Worm (Caenorhabditis elegans) whole organism, mixed stage, embryonic: ENCODE data around the gene sbt-1.

Experiments
- M03D4.4 ChIP-seq: sonication (generic microtip); optimal IDR thresholded peaks from 2 replicates; lab custom pipeline; 2017; ENCODE audit warnings: mild to moderate bottlenecking, missing genetic modification characterization, missing compliant biosample characterization
- bed-3 ChIP-seq: fragments of 200-800 bp; sonication (Bioruptor generic); optimal IDR thresholded peaks from 3 replicates; lab custom pipeline; 2018; ENCODE audit warnings: mild to moderate bottlenecking, missing genetic modification characterization, moderate library complexity, missing compliant biosample characterization
- blmp-1 ChIP-seq: fragments of 150-350 bp; optimal IDR thresholded peaks from 2 replicates; lab custom pipeline; 2014; ENCODE audit warnings: missing biosample characterization, missing genetic modification characterization
- ceh-39 ChIP-seq: fragments of 150-350 bp; optimal IDR thresholded peaks from 2 replicates; lab custom pipeline; 2014; ENCODE audit warnings: missing biosample characterization, missing genetic modification characterization
- ceh-43 ChIP-seq: fragments of 200-800 bp; sonication (Bioruptor generic); optimal IDR thresholded peaks from 2 replicates; lab custom pipeline; 2018; ENCODE audit warnings: mild to moderate bottlenecking, missing genetic modification characterization, moderate library complexity, missing compliant biosample characterization
- ceh-83 ChIP-seq: fragments of 200-800 bp; sonication (Bioruptor generic); optimal IDR thresholded peaks from 2 replicates; lab custom pipeline; 2018; ENCODE audit warnings: mild to moderate bottlenecking, missing genetic modification characterization, missing compliant biosample characterization
- ces-1 ChIP-seq: fragments of 150-350 bp; optimal IDR thresholded peaks from 2 replicates; lab custom pipeline; 2014; ENCODE audit warnings: missing biosample characterization, missing genetic modification reagents, missing genetic modification characterization
- cnd-1 ChIP-seq: fragments of 200-800 bp; sonication (Bioruptor generic); optimal IDR thresholded peaks from 2 replicates; lab custom pipeline; 2018; ENCODE audit warnings: mild to moderate bottlenecking, missing genetic modification characterization, missing compliant biosample characterization
- drap-1 ChIP-seq: fragments of 200-800 bp; sonication (Bioruptor generic); optimal IDR thresholded peaks from 3 replicates; lab custom pipeline; 2018; ENCODE audit warnings: mild to moderate bottlenecking, missing genetic modification characterization, missing compliant biosample characterization
- elt-1 ChIP-seq: sonication (generic microtip); optimal IDR thresholded peaks from 2 replicates; lab custom pipeline; 2017; ENCODE audit warnings: missing genetic modification characterization, mild to moderate bottlenecking, missing compliant biosample characterization, antibody characterized with exemption, moderate library complexity, borderline replicate concordance; ENCODE audit not compliant: insufficient read depth
- elt-3 ChIP-seq: fragments of 150-350 bp; optimal IDR thresholded peaks from 2 replicates; lab custom pipeline; 2014; ENCODE audit warnings: missing biosample characterization, missing genetic modification characterization
- flh-1 ChIP-seq: fragments of 200-800 bp; sonication (Bioruptor generic); optimal IDR thresholded peaks from 2 replicates; lab custom pipeline; 2018; ENCODE audit warnings: mild to moderate bottlenecking, missing genetic modification characterization, moderate library complexity, missing compliant biosample characterization
- ham-2 ChIP-seq: fragments of 200-800 bp; sonication (Bioruptor generic); optimal IDR thresholded peaks from 2 replicates; lab custom pipeline; 2018; ENCODE audit warnings: mild to moderate bottlenecking, missing genetic modification characterization, missing compliant biosample characterization
- hlh-1 ChIP-seq: fragments of 150-350 bp; optimal IDR thresholded peaks from 2 replicates; lab custom pipeline; 2014; ENCODE audit warnings: missing biosample characterization, missing genetic modification reagents, missing genetic modification characterization
- lin-13 ChIP-seq: fragments of 150-350 bp; optimal IDR thresholded peaks from 2 replicates; lab custom pipeline; 2014; ENCODE audit warnings: missing biosample characterization, missing genetic modification characterization
- lin-32 ChIP-seq: fragments of 200-800 bp; sonication (Bioruptor generic); optimal IDR thresholded peaks from 2 replicates; lab custom pipeline; 2018; ENCODE audit warnings: mild to moderate bottlenecking, missing genetic modification characterization, missing compliant biosample characterization
- lsy-2 ChIP-seq: fragments of 150-350 bp; optimal IDR thresholded peaks from 2 replicates; lab custom pipeline; 2014; ENCODE audit warnings: missing biosample characterization, missing genetic modification characterization
- mab-5 ChIP-seq: fragments of 150-350 bp; optimal IDR thresholded peaks from 2 replicates; lab custom pipeline; 2014; ENCODE audit warnings: missing biosample characterization, missing genetic modification characterization
- mep-1 ChIP-seq: fragments of 150-350 bp; optimal IDR thresholded peaks from 2 replicates; lab custom pipeline; 2017; ENCODE audit warnings: missing biosample characterization, missing genetic modification reagents, missing genetic modification characterization, inconsistent platforms
- mls-2 ChIP-seq: sonication (generic microtip); optimal IDR thresholded peaks from 2 replicates; lab custom pipeline; 2016; ENCODE audit warnings: mild to moderate bottlenecking, missing genetic modification characterization, moderate library complexity, missing compliant biosample characterization
- nhr-12 ChIP-seq: fragments of 150-350 bp; optimal IDR thresholded peaks from 2 replicates; lab custom pipeline; 2014; ENCODE audit warnings: missing biosample characterization, missing genetic modification characterization
- nhr-2 ChIP-seq: fragments of 150-350 bp; optimal IDR thresholded peaks from 2 replicates; lab custom pipeline; 2014; ENCODE audit warnings: missing biosample characterization, missing genetic modification characterization
- nhr-28 ChIP-seq: fragments of 150-350 bp; optimal IDR thresholded peaks from 2 replicates; lab custom pipeline; 2014; ENCODE audit warnings: missing biosample characterization, missing genetic modification characterization
- nhr-76 ChIP-seq: sonication (generic microtip); optimal IDR thresholded peaks from 2 replicates; lab custom pipeline; 2017; ENCODE audit warnings: missing biosample characterization, missing genetic modification characterization
- pha-4 ChIP-seq: fragments of 150-350 bp; optimal IDR thresholded peaks from 2 replicates; lab custom pipeline; 2018; ENCODE audit warnings: missing biosample characterization, missing genetic modification reagents, missing genetic modification characterization
- sem-2 ChIP-seq: fragments of 200-800 bp; sonication (Bioruptor generic); optimal IDR thresholded peaks from 2 replicates; lab custom pipeline; 2018; ENCODE audit warnings: mild to moderate bottlenecking, missing genetic modification characterization, missing compliant biosample characterization
- snpc-4 ChIP-seq: fragments of 150-350 bp; optimal IDR thresholded peaks from 2 replicates; lab custom pipeline; 2014; ENCODE audit warnings: missing biosample characterization, missing genetic modification characterization
- sptf-1 ChIP-seq: sonication (generic microtip); optimal IDR thresholded peaks from 2 replicates; lab custom pipeline; 2017; ENCODE audit warnings: mild to moderate bottlenecking, missing genetic modification characterization, moderate library complexity, missing compliant biosample characterization
- tbx-8 ChIP-seq: fragments of 200-800 bp; sonication (Bioruptor generic); optimal IDR thresholded peaks from 2 replicates; lab custom pipeline; 2018; ENCODE audit warnings: mild to moderate bottlenecking, missing genetic modification characterization, moderate library complexity, missing compliant biosample characterization
- unc-120 ChIP-seq: sonication (generic microtip); optimal IDR thresholded peaks from 2 replicates; lab custom pipeline; 2017; ENCODE audit warnings: missing genetic modification characterization, missing compliant biosample characterization; ENCODE audit not compliant: poor library complexity, severe bottlenecking
- unc-39 ChIP-seq: fragments of 150-350 bp; optimal IDR thresholded peaks from 2 replicates; lab custom pipeline; 2014; ENCODE audit warnings: missing biosample characterization, missing genetic modification characterization
- unc-62 ChIP-seq: fragments of 150-350 bp; optimal IDR thresholded peaks from 2 replicates; lab custom pipeline; 2014; ENCODE audit warnings: missing biosample characterization, missing genetic modification reagents, missing genetic modification characterization
- zip-8 ChIP-seq: fragments of 150-350 bp; optimal IDR thresholded peaks from 2 replicates; lab custom pipeline; 2014; ENCODE audit warnings: missing biosample characterization, missing genetic modification characterization

Gene sbt-1

ce11 chrV:20851847-20852386 lies 23.2 kb upstream of the sbt-1 start, which contains the start of gene ndua-1:
Gene ndua-1, minus strand, starts transcription at chrV:20851897.
- no peak for TF ChIP-seq ceh-83 (GFP tag; lab: Kevin White, UChicago)
- TF ChIP-seq ces-1: peak; percentile 84
- no peak for TF ChIP-seq zip-8 (tag; lab: Kevin White, UChicago)
- no peak for TF ChIP-seq unc-39 (tag; lab: Kevin White, UChicago)
- no peak for TF ChIP-seq flh-1 (GFP tag; lab: Kevin White, UChicago)
- TF ChIP-seq sem-2 (GFP tag; lab: Kevin White, UChicago): no peak
- TF ChIP-seq snpc-4 (tag; lab: Kevin White, UChicago): no peak
- TF ChIP-seq ham-2 (GFP tag; lab: Kevin White, UChicago): no peak
- no peak for TF ChIP-seq nhr-28
- no peak for TF ChIP-seq ceh-43 (GFP tag; lab: Kevin White, UChicago)
- TF ChIP-seq elt-1 (tag; lab: Kevin White, UChicago): no peak
- TF ChIP-seq unc-62: no peak
- no peak for TF ChIP-seq M03D4.4
- TF ChIP-seq mls-2 (tag; lab: Kevin White, UChicago): no peak
- TF ChIP-seq lin-13 (tag; lab: Kevin White, UChicago): no peak
- peak; percentile 47 for TF ChIP-seq sptf-1 (tag; lab: Kevin White, UChicago)
- TF ChIP-seq lin-32: no peak
- TF ChIP-seq nhr-2 (tag; lab: Kevin White, UChicago): peak; percentile 7
- peak; percentile 60 for TF ChIP-seq mep-1 (tag; lab: Kevin White, UChicago)
- TF ChIP-seq bed-3 (GFP tag; lab: Kevin White, UChicago): no peak
- TF ChIP-seq cnd-1 (tag; lab: Kevin White, UChicago): no peak
- peak; percentile 54 for TF ChIP-seq lsy-2 (tag; lab: Kevin White, UChicago)
- no peak for TF ChIP-seq blmp-1 (tag; lab: Kevin White, UChicago)
- TF ChIP-seq drap-1 (GFP tag; lab: Kevin White, UChicago): no peak
- peak; percentile 72 for TF ChIP-seq unc-120 (tag; lab: Kevin White, UChicago)
- TF ChIP-seq mab-5 (tag; lab: Kevin White, UChicago): no peak
- TF ChIP-seq nhr-12: no peak
- TF ChIP-seq pha-4 (tag; lab: Kevin White, UChicago): peak; percentile 25
- no peak for TF ChIP-seq ceh-39 (tag; lab: Kevin White, UChicago)
- TF ChIP-seq elt-3: no peak
- no peak for TF ChIP-seq nhr-76 (tag; lab: Kevin White, UChicago)
- no peak for TF ChIP-seq tbx-8 (GFP tag; lab: Kevin White, UChicago)
- no peak for TF ChIP-seq hlh-1

DNA sequence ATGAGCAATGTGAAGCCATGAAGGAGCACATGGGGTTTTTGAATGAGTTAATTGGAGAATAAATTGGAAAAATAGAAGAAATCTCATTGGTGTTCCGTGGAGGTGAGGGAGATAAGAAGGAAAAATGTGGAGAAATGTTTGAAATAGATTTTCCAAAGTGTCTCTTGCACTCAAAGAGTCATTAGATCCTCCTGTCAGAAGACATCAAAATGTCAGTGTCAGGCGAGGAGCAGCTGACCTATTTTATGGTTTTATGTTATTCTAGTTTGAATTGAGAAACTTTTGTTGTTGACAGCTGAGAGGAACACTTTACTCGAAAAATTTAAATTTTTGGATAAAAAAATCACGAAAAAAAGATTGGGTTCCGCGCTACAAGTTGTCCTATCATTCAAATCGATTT lies 21.9 kb upstream of the sbt-1 start, which contains the start of gene clec-264:
Gene clec-264, minus strand, starts transcription at position 122 of the 400 bp plus-strand sequence.
- no peak for TF ChIP-seq unc-39 (tag; lab: Kevin White, UChicago)
- peak; percentile 77 for TF ChIP-seq hlh-1
- TF ChIP-seq unc-62: peak; percentile 72
- no peak for TF ChIP-seq tbx-8 (GFP tag; lab: Kevin White, UChicago)
- no peak for TF ChIP-seq ceh-43 (GFP tag; lab: Kevin White, UChicago)

ce11 chrV:20847743-20848229 lies 19.1 kb upstream of the sbt-1 start:
- no peak for TF ChIP-seq cnd-1 (tag; lab: Kevin White, UChicago)
- no peak for TF ChIP-seq bed-3 (GFP tag; lab: Kevin White, UChicago)
- TF ChIP-seq unc-120 (tag; lab: Kevin White, UChicago): no peak
- TF ChIP-seq sem-2 (GFP tag; lab: Kevin White, UChicago): no peak
- TF ChIP-seq ceh-39 (tag; lab: Kevin White, UChicago): no peak
- no peak for TF ChIP-seq zip-8 (tag; lab: Kevin White, UChicago)
- no peak for TF ChIP-seq snpc-4 (tag; lab: Kevin White, UChicago)
- TF ChIP-seq ham-2 (GFP tag; lab: Kevin White, UChicago): no peak
- no peak for TF ChIP-seq nhr-12
- no peak for TF ChIP-seq hlh-1
- TF ChIP-seq blmp-1 (tag; lab: Kevin White, UChicago): no peak
- no peak for TF ChIP-seq lin-32
- TF ChIP-seq nhr-76 (tag; lab: Kevin White, UChicago): no peak
- no peak for TF ChIP-seq lsy-2 (tag; lab: Kevin White, UChicago)
- no peak for TF ChIP-seq lin-13 (tag; lab: Kevin White, UChicago)
